Fruit fly (Drosophila melanogaster): Measurements from ENCODE around the gene LpR2.

LpR2 gene

DNA sequence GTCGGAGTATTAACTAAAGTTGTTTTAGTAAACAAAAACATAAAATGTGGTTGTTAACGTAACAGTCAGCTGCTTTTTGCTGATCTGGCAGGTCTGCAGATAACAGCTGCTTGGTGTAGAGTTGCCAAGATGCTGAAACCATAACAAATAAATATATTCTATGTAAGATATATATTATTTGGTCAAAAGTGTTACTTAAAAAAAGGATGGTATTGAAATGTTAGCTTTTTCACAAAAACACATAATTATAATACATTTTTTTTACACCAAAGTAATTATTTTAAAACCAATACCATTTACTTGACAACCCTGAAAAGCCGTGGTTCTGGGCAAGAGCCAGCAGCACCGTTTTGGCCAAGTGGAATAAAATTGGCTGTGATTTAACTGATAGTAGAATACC is 59.7 kb downstream of the LpR2 start, which contains the start of the genes CG4743 and Idh3g:
TSS of gene CG4743 (minus strand) at position 23 of the 400 bp plus-strand sequence.
TSS of gene Idh3g (plus strand) at position 318 of the 400 bp plus-strand sequence.
- TF ChIP-seq Jra (GFP tag; optimal IDR thresholded peaks at IDR 0.05) (peak; percentile 85), foxo (GFP tag; optimal IDR thresholded peaks at IDR 0.05) (peak in 1 of 2 experiments; percentile 97), Sp1 (GFP tag; optimal IDR thresholded peaks at IDR 0.05) (peak; percentile 98), GATAd (GFP tag; optimal IDR thresholded peaks at IDR 0.05) (peak; percentile 83), Hnf4 (GFP tag; optimal IDR thresholded peaks at IDR 0.05) (peak; percentile 94), dsf (GFP tag; optimal IDR thresholded peaks at IDR 0.05; ENCODE audit: borderline replicate concordance) (peak; percentile 86), psq (GFP tag; optimal IDR thresholded peaks at IDR 0.05) (peak; percentile 93), Myc (optimal IDR thresholded peaks at IDR 0.05) (no peak), ey (GFP tag; optimal IDR thresholded peaks at IDR 0.05) (peak; percentile 87), Hr83 (GFP tag; optimal IDR thresholded peaks at IDR 0.05; ENCODE audit: poor library complexity, severe bottlenecking) (no peak), sage (GFP tag; optimal IDR thresholded peaks at IDR 0.05) (peak; percentile 93), pan (optimal IDR thresholded peaks at IDR 0.05) (no peak), usp (GFP tag; optimal IDR thresholded peaks at IDR 0.05) (no peak), dmrt93B (GFP tag; optimal IDR thresholded peaks at IDR 0.05) (peak; percentile 85), CrebA (GFP tag; optimal IDR thresholded peaks at IDR 0.05; ENCODE audit: borderline replicate concordance) (no peak), Hr78 (GFP tag; optimal IDR thresholded peaks at IDR 0.05) (no peak), brk (GFP tag; optimal IDR thresholded peaks at IDR 0.05) (peak; percentile 93), OdsH (GFP tag; optimal IDR thresholded peaks at IDR 0.05) (peak; percentile 96), jim (GFP tag; optimal IDR thresholded peaks at IDR 0.05) (no peak), Abd-B (GFP tag; optimal IDR thresholded peaks at IDR 0.05) (no peak), Rel (GFP tag; optimal IDR thresholded peaks at IDR 0.05) (no peak), Rel (tag; optimal IDR thresholded peaks at IDR 0.05) (peak; percentile 91), sv (GFP tag; optimal IDR thresholded peaks at IDR 0.05) (peak; percentile 91), tai (GFP tag; optimal IDR thresholded peaks at IDR 0.05) (no peak), Mio (GFP tag; optimal IDR thresholded peaks at IDR 0.05) (peak; percentile 13), dl (GFP tag; optimal IDR thresholded peaks at IDR 0.05; ENCODE audit: insufficient read depth in 1 of 2, partially characterized antibody in 2 of 2) (no peak), fru (GFP tag; optimal IDR thresholded peaks at IDR 0.05) (peak; percentile 91), N (GFP tag; optimal IDR thresholded peaks at IDR 0.05) (no peak), Dfd (GFP tag; optimal IDR thresholded peaks at IDR 0.05) (no peak), CG32264 (GFP tag; optimal IDR thresholded peaks at IDR 0.05) (no peak), Vsx2 (GFP tag; optimal IDR thresholded peaks at IDR 0.05; ENCODE audit: partially characterized antibody) (no peak), CG9705 (GFP tag; optimal IDR thresholded peaks at IDR 0.05) (peak; percentile 96), lola (GFP tag; optimal IDR thresholded peaks at IDR 0.05) (no peak), woc (GFP tag; optimal IDR thresholded peaks at IDR 0.05) (peak; percentile 85), Dif (GFP tag; optimal IDR thresholded peaks at IDR 0.05; ENCODE audit: partially characterized antibody) (no peak), HLH106 (tag; optimal IDR thresholded peaks at IDR 0.05) (peak; percentile 98), h (GFP tag; optimal IDR thresholded peaks at IDR 0.05) (peak; percentile 95), br (GFP tag; optimal IDR thresholded peaks at IDR 0.05) (peak; percentile 90), rgr (GFP tag; optimal IDR thresholded peaks at IDR 0.05) (peak; percentile 97)

DNA sequence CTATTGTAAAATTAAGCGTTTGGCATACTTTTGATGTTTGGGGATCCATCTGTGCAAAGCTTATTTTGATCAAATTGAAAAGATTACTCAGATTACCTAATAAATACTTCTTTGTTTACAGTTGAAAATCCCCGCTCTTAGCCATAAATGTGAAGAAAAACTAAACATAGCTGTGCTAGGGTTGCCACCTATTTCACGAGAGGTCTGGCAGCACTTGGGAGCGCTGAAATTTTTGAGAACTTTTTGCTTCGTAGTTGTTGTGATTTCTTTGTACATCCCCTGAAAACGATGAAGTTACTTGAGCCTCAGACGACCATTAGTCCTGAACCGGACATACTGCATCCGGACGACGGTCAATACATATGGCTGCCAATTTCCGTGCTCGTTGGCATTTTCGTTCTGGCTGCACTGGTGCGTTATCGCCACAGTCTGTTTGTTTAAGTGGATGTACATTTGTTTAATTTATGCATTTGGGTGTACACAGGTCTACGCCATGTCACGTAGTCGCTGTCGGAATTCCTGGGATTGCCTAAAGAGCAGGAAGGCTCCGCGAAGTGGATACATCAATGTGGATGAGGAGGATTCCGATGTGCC is 61.7 kb downstream of the LpR2 start, which contains the start of the genes CG4730 and CG5039:
TSS of gene CG4730 (minus strand) at position 194 of the 594 bp plus-strand sequence.
TSS of gene CG5039 (plus strand) at position 195 of the 594 bp plus-strand sequence.
- no peak for TF ChIP-seq Rel (GFP tag; optimal IDR thresholded peaks at IDR 0.05)
- peak; percentile 99 for TF ChIP-seq Rel (tag; optimal IDR thresholded peaks at IDR 0.05)
- no peak for TF ChIP-seq HLH106 (tag; optimal IDR thresholded peaks at IDR 0.05)
- TF ChIP-seq OdsH (GFP tag; optimal IDR thresholded peaks at IDR 0.05): peak; percentile 2
